Worm (Caenorhabditis elegans): ENCODE results near the gene bus-2.

DNA sequence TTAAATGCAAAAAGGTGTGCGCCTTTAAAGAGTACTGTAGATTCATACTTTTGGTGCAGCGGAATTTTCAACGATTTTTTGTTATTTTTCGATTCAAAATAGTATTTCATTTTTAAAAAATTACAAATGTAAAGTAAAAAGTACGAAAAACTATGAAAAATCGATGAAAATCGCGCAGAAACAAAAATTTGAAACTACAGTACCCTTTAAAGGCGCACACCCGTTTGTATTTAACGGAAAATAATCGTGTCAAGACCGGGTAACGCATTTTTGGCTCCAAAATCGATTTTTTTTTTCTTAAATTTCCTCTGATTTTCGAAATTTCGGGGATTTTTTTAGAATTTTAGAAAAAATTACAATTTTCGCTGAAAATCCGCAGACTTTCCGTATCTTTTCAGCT lies 8.3 kb downstream of the bus-2 start:
- TF ChIP-seq W03F9.2 (tag; optimal IDR thresholded peaks at IDR 0.05) (no peak), him-1 (tag; optimal IDR thresholded peaks at IDR 0.05) (no peak)
